Worm (Caenorhabditis elegans) whole organism, L4 larva: ENCODE measurements around the gene jkk-1.

Experiments used
- F26F4.8 ChIP-seq: fragments of 200-800 bp; sonication (Bioruptor generic); conservative IDR thresholded peaks from 2 replicates; pipeline ENCODE4 v1.3.6; 2022; ENCODE audit warnings: missing genetic modification characterization, missing compliant biosample characterization
- F37D6.2 ChIP-seq: sonication (generic microtip); optimal IDR thresholded peaks from 2 replicates; lab custom pipeline; 2016; ENCODE audit warnings: mild to moderate bottlenecking, missing genetic modification characterization, missing compliant biosample characterization
- F44E2.7 ChIP-seq: fragments of 200-800 bp; sonication (Bioruptor generic); IDR thresholded peaks from 2 replicates; pipeline ENCODE4 v2.1.2; 2022; ENCODE audit warnings: missing genetic modification characterization, missing compliant biosample characterization
- F49E8.2 ChIP-seq: sonication (generic microtip); optimal IDR thresholded peaks from 2 replicates; lab custom pipeline; 2016; ENCODE audit warnings: missing compliant biosample characterization, mild to moderate bottlenecking, missing genetic modification characterization, borderline replicate concordance
- T20F7.1 ChIP-seq: fragments of 200-800 bp; sonication (Bioruptor generic); optimal IDR thresholded peaks from 2 replicates; lab custom pipeline; 2018; ENCODE audit warnings: mild to moderate bottlenecking, missing genetic modification characterization, missing compliant biosample characterization
- Y48G9A.11 ChIP-seq: fragments of 200-800 bp; sonication (Bioruptor generic); IDR thresholded peaks from 2 replicates; pipeline ENCODE4 v1.3.6; 2022; ENCODE audit warnings: missing genetic modification reagents, missing genetic modification characterization, missing compliant biosample characterization
- Y5F2A.4 ChIP-seq: fragments of 200-800 bp; sonication (Bioruptor generic); optimal IDR thresholded peaks from 2 replicates; lab custom pipeline; 2018; ENCODE audit warnings: mild to moderate bottlenecking, missing genetic modification characterization, missing compliant biosample characterization
- ZK337.2 ChIP-seq: fragments of 200-800 bp; sonication (Bioruptor generic); IDR thresholded peaks from 2 replicates; pipeline ENCODE4 v1.3.6; 2022; ENCODE audit warnings: missing genetic modification reagents, missing genetic modification characterization, missing compliant biosample characterization
- ZK546.5 ChIP-seq, 2 experiments: sonication (generic microtip); optimal IDR thresholded peaks; 2 replicates each; lab custom pipeline; 2017; ENCODE audit warnings: missing biosample characterization in 2 of 2, missing genetic modification characterization in 2 of 2
- aha-1 ChIP-seq: fragments of 150-350 bp; peaks from one replicate; lab custom pipeline; 2014; ENCODE audit warnings: missing biosample characterization, missing genetic modification characterization
- arid-1 ChIP-seq: fragments of 200-800 bp; sonication (Bioruptor generic); conservative IDR thresholded peaks from 2 replicates; pipeline ENCODE4 v1.3.6; 2022; ENCODE audit warnings: missing genetic modification reagents, missing genetic modification characterization, missing compliant biosample characterization
- attf-4 ChIP-seq: sonication (generic microtip); optimal IDR thresholded peaks from 3 replicates; lab custom pipeline; 2017; ENCODE audit warnings: missing biosample characterization, missing genetic modification characterization
- ceh-32 ChIP-seq: sonication (generic microtip); optimal IDR thresholded peaks from 2 replicates; lab custom pipeline; 2016; ENCODE audit warnings: mild to moderate bottlenecking, missing genetic modification characterization, missing compliant biosample characterization; ENCODE audit not compliant: poor library complexity
- ces-1 ChIP-seq: fragments of 150-350 bp; sonication (generic microtip); optimal IDR thresholded peaks from 4 replicates; lab custom pipeline; 2014; ENCODE audit warnings: missing biosample characterization, missing genetic modification reagents, missing genetic modification characterization
- daf-16 ChIP-seq, 3 experiments: sonication (generic microtip); optimal IDR thresholded peaks; 2 replicates each; lab custom pipeline; 2016 to 2017; ENCODE audit warnings: missing genetic modification characterization in 3 of 3, missing genetic modification reagents in 3 of 3, mild to moderate bottlenecking in 2 of 3, missing compliant biosample characterization in 2 of 3, missing biosample characterization in 1 of 3, moderate library complexity in 1 of 3
- daf-8 ChIP-seq: fragments of 200-800 bp; sonication (Bioruptor generic); IDR thresholded peaks from 2 replicates; pipeline ENCODE4 v1.3.6; 2022; ENCODE audit warnings: missing genetic modification characterization, missing compliant biosample characterization
- duxl-1 ChIP-seq: sonication (generic microtip); optimal IDR thresholded peaks from 2 replicates; lab custom pipeline; 2016; ENCODE audit warnings: mild to moderate bottlenecking, missing genetic modification characterization, moderate library complexity, missing compliant biosample characterization; ENCODE audit not compliant: poor library complexity
- egl-43 ChIP-seq: fragments of 200-800 bp; sonication (Bioruptor generic); IDR thresholded peaks from 2 replicates; pipeline ENCODE4 v1.3.6; 2022; ENCODE audit warnings: missing genetic modification reagents, missing genetic modification characterization, missing compliant biosample characterization
- fkh-10 ChIP-seq: fragments of 150-350 bp; optimal IDR thresholded peaks from 2 replicates; lab custom pipeline; 2014; ENCODE audit warnings: missing biosample characterization, missing genetic modification reagents, missing genetic modification characterization
- gei-8 ChIP-seq: fragments of 200-800 bp; sonication (Bioruptor generic); optimal IDR thresholded peaks from 2 replicates; lab custom pipeline; 2018; ENCODE audit warnings: mild to moderate bottlenecking, missing genetic modification characterization, missing compliant biosample characterization
- hif-1 ChIP-seq, 2 experiments: sonication (generic microtip); optimal IDR thresholded peaks; 2 replicates each; lab custom pipeline; 2016 to 2017; ENCODE audit warnings: missing compliant biosample characterization in 2 of 2, missing genetic modification characterization in 2 of 2, missing genetic modification reagents in 2 of 2, missing genotype in 2 of 2, mild to moderate bottlenecking in 1 of 2
- hlh-11 ChIP-seq: fragments of 200-800 bp; sonication (Bioruptor generic); optimal IDR thresholded peaks from 2 replicates; lab custom pipeline; 2018; ENCODE audit warnings: mild to moderate bottlenecking, missing genetic modification characterization, missing compliant biosample characterization
- hmg-1.1 ChIP-seq: fragments of 200-800 bp; sonication (Bioruptor generic); IDR thresholded peaks from 2 replicates; pipeline ENCODE4 v1.3.6; 2022; ENCODE audit warnings: missing genetic modification reagents, missing genetic modification characterization, missing compliant biosample characterization
- jun-1 ChIP-seq: fragments of 150-350 bp; optimal IDR thresholded peaks from 2 replicates; lab custom pipeline; 2014; ENCODE audit warnings: missing biosample characterization, missing genetic modification reagents, missing genetic modification characterization
- lim-7 ChIP-seq: fragments of 200-800 bp; sonication (Bioruptor generic); IDR thresholded peaks from 2 replicates; pipeline ENCODE4 v1.3.6; 2022; ENCODE audit warnings: missing genetic modification characterization, missing compliant biosample characterization
- lin-1 ChIP-seq: fragments of 200-800 bp; sonication (Bioruptor generic); IDR thresholded peaks from 2 replicates; pipeline ENCODE4 v1.3.6; 2022; ENCODE audit warnings: missing genetic modification reagents, missing genetic modification characterization, missing compliant biosample characterization
- lin-13 ChIP-seq: fragments of 150-350 bp; optimal IDR thresholded peaks from 2 replicates; lab custom pipeline; 2014; ENCODE audit warnings: missing biosample characterization, missing genetic modification reagents, missing genetic modification characterization
- lin-15B ChIP-seq: fragments of 150-350 bp; sonication (generic microtip); optimal IDR thresholded peaks from 3 replicates; lab custom pipeline; 2014; ENCODE audit warnings: missing biosample characterization, missing genetic modification characterization
- lir-3 ChIP-seq: sonication (generic microtip); optimal IDR thresholded peaks from 2 replicates; lab custom pipeline; 2016; ENCODE audit warnings: mild to moderate bottlenecking, missing genetic modification characterization, missing compliant biosample characterization
- lsy-2 ChIP-seq, 2 experiments: fragments of 150-350 bp in 1 of 2; sonication (generic microtip) in 1 of 2; optimal IDR thresholded peaks; 2 replicates each; lab custom pipeline; 2014 to 2017; ENCODE audit warnings: missing biosample characterization in 2 of 2, missing genetic modification characterization in 2 of 2
- madf-5 ChIP-seq, 2 experiments: fragments of 200-800 bp; sonication (Bioruptor generic); IDR thresholded peaks; 2 replicates each; pipeline ENCODE4 v1.3.6; 2022; ENCODE audit warnings: missing compliant biosample characterization in 2 of 2, missing genetic modification characterization in 2 of 2
- madf-9 ChIP-seq: fragments of 200-800 bp; sonication (Bioruptor generic); conservative IDR thresholded peaks from 2 replicates; pipeline ENCODE4 v1.3.6; 2022; ENCODE audit warnings: missing genetic modification reagents, missing genetic modification characterization, missing compliant biosample characterization
- mdl-1 ChIP-seq, 2 experiments: fragments of 150-350 bp in 1 of 2; sonication (generic microtip) in 1 of 2; optimal IDR thresholded peaks; 2 replicates each; lab custom pipeline; 2014 to 2017; ENCODE audit warnings: missing biosample characterization in 2 of 2, missing genetic modification characterization in 2 of 2
- mep-1 ChIP-seq: fragments of 150-350 bp; sonication (generic microtip); optimal IDR thresholded peaks from 3 replicates; lab custom pipeline; 2014; ENCODE audit warnings: missing biosample characterization, missing genetic modification characterization
- nhr-111 ChIP-seq: fragments of 200-800 bp; sonication (Bioruptor generic); optimal IDR thresholded peaks from 2 replicates; lab custom pipeline; 2018; ENCODE audit warnings: mild to moderate bottlenecking, missing genetic modification characterization, missing compliant biosample characterization
- nhr-237 ChIP-seq: sonication (generic microtip); optimal IDR thresholded peaks from 2 replicates; lab custom pipeline; 2017; ENCODE audit warnings: missing biosample characterization, missing genetic modification characterization
- nhr-25 ChIP-seq: sonication (generic microtip); optimal IDR thresholded peaks from 2 replicates; lab custom pipeline; 2017; ENCODE audit warnings: missing genetic modification characterization, mild to moderate bottlenecking, missing compliant biosample characterization, antibody characterized with exemption, moderate library complexity, borderline replicate concordance; ENCODE audit not compliant: insufficient read depth
- nhr-42 ChIP-seq: fragments of 200-800 bp; sonication (Bioruptor generic); IDR thresholded peaks from 2 replicates; pipeline ENCODE4 v1.3.6; 2022; ENCODE audit warnings: missing genetic modification characterization, missing compliant biosample characterization
- nhr-6 ChIP-seq: fragments of 150-350 bp; optimal IDR thresholded peaks from 2 replicates; lab custom pipeline; 2014; ENCODE audit warnings: missing biosample characterization, missing genetic modification characterization
- nhr-76 ChIP-seq: fragments of 150-350 bp; optimal IDR thresholded peaks from 2 replicates; lab custom pipeline; 2014; ENCODE audit warnings: missing biosample characterization, missing genetic modification characterization
- pha-4 ChIP-seq, 2 experiments: fragments of 150-350 bp in 1 of 2; fragments of 200-800 bp in 1 of 2; sonication (Bioruptor generic) in 1 of 2; IDR thresholded peaks in 1 of 2; optimal IDR thresholded peaks in 1 of 2; 2 replicates each; pipeline versions ENCODE4 v1.3.6 to Lab custom; 2014 to 2022; ENCODE audit warnings: missing genetic modification characterization in 2 of 2, missing genetic modification reagents in 2 of 2, missing biosample characterization in 1 of 2, missing compliant biosample characterization in 1 of 2
- pqm-1 ChIP-seq: sonication (generic microtip); optimal IDR thresholded peaks from 2 replicates; lab custom pipeline; 2017; ENCODE audit warnings: missing biosample characterization, missing genetic modification characterization
- set-16 ChIP-seq: fragments of 200-800 bp; sonication (Bioruptor generic); IDR thresholded peaks from 2 replicates; pipeline ENCODE4 v1.3.6; 2022; ENCODE audit warnings: missing genetic modification reagents, missing genetic modification characterization, missing compliant biosample characterization
- tag-97 ChIP-seq: fragments of 200-800 bp; sonication (Bioruptor generic); IDR thresholded peaks from 2 replicates; pipeline ENCODE4 v1.3.6; 2022; ENCODE audit warnings: missing genetic modification characterization, missing compliant biosample characterization
- tra-1 ChIP-seq: fragments of 200-800 bp; sonication (Bioruptor generic); IDR thresholded peaks from 2 replicates; pipeline ENCODE4 v1.3.6; 2022; ENCODE audit warnings: missing genetic modification reagents, missing genetic modification characterization, missing compliant biosample characterization
- unc-39 ChIP-seq: sonication (generic microtip); optimal IDR thresholded peaks from 2 replicates; lab custom pipeline; 2017; ENCODE audit warnings: missing biosample characterization, missing genetic modification characterization
- zip-11 ChIP-seq: fragments of 200-800 bp; sonication (Bioruptor generic); IDR thresholded peaks from 2 replicates; pipeline ENCODE4 v1.3.6; 2022; ENCODE audit warnings: missing genetic modification characterization, missing compliant biosample characterization
- zip-2 ChIP-seq: fragments of 150-350 bp; optimal IDR thresholded peaks from 2 replicates; lab custom pipeline; 2014; ENCODE audit warnings: missing biosample characterization, missing genetic modification characterization

The jkk-1 gene

ce11 chrX:5354022-5354876, 14.0 kb upstream of the jkk-1 start, which contains the start of gene pfn-2 (continued):
- no peak for TF ChIP-seq T20F7.1 (GFP tag; lab: Kevin White, UChicago)
- no peak for TF ChIP-seq nhr-6 (tag; lab: Kevin White, UChicago)
- TF ChIP-seq lim-7 (GFP tag; lab: Robert Waterston, UW): 0 out of 2 replicates have a peak, but pooled peaks have one; percentile 8
- TF ChIP-seq F44E2.7 (GFP tag; lab: Robert Waterston, UW): no peak
- peak; percentile 63 for TF ChIP-seq hlh-11 (tag; lab: Kevin White, UChicago)
- peak; percentile 5; the same call in 1 of the 2 replicates for TF ChIP-seq pha-4 (GFP tag; IDR thresholded peaks at IDR 0.05; lab: Robert Waterston, UW)
- TF ChIP-seq pha-4 (tag; optimal IDR thresholded peaks at IDR 0.05; lab: Kevin White, UChicago): no peak
- TF ChIP-seq daf-8: no peak
- TF ChIP-seq madf-5 (GFP tag; IDR thresholded peaks at IDR 0.05; lab: Robert Waterston, UW): no peak
- TF ChIP-seq F49E8.2: no peak
- TF ChIP-seq nhr-76 (tag; lab: Kevin White, UChicago): no peak
- TF ChIP-seq arid-1 (GFP tag; lab: Robert Waterston, UW): no peak
- no peak for TF ChIP-seq gei-8 (GFP tag; lab: Kevin White, UChicago)
- peak in 1 of 2 experiments; percentile 14 for TF ChIP-seq lsy-2 (tag; optimal IDR thresholded peaks at IDR 0.05; lab: Kevin White, UChicago)
- no peak for TF ChIP-seq F37D6.2 (tag; lab: Kevin White, UChicago)
- no peak for TF ChIP-seq Y48G9A.11 (GFP tag; lab: Robert Waterston, UW)
- TF ChIP-seq hif-1 (tag; optimal IDR thresholded peaks at IDR 0.05; lab: Kevin White, UChicago): peak in 1 of 2 experiments; percentile 32
- no peak for TF ChIP-seq jun-1 (tag; lab: Kevin White, UChicago)
- peak in 1 of 2 experiments; percentile 48 for TF ChIP-seq mdl-1 (tag; optimal IDR thresholded peaks at IDR 0.05; lab: Kevin White, UChicago)
- no peak for TF ChIP-seq ZK337.2 (GFP tag; lab: Robert Waterston, UW)
- no peak for TF ChIP-seq nhr-25
- TF ChIP-seq lin-15B (tag; lab: Kevin White, UChicago): no peak
- no peak for TF ChIP-seq fkh-10 (GFP tag; lab: Kevin White, UChicago)
- TF ChIP-seq pqm-1 (tag; lab: Kevin White, UChicago): peak; percentile 38
- TF ChIP-seq tag-97 (GFP tag; lab: Robert Waterston, UW): no peak
- TF ChIP-seq Y5F2A.4 (GFP tag; lab: Kevin White, UChicago): no peak
- no peak for TF ChIP-seq daf-16 (GFP tag; optimal IDR thresholded peaks at IDR 0.05; lab: Kevin White, UChicago)
- TF ChIP-seq daf-16 (tag; optimal IDR thresholded peaks at IDR 0.05; lab: Kevin White, UChicago): peak; percentile 76
- peak; percentile 33 for TF ChIP-seq mep-1
- TF ChIP-seq unc-39 (tag; lab: Kevin White, UChicago): no peak
- TF ChIP-seq nhr-111 (GFP tag; lab: Kevin White, UChicago): peak; percentile 14
- TF ChIP-seq hmg-1.1 (GFP tag; lab: Robert Waterston, UW): peak; percentile 69
- TF ChIP-seq lin-1 (GFP tag; lab: Robert Waterston, UW): no peak
- no peak for TF ChIP-seq madf-9
- TF ChIP-seq nhr-237: no peak
- no peak for TF ChIP-seq F26F4.8 (GFP tag; lab: Robert Waterston, UW)
- TF ChIP-seq nhr-42 (GFP tag; lab: Robert Waterston, UW): no peak
- no peak for TF ChIP-seq attf-4 (tag; lab: Kevin White, UChicago)
- peak; percentile 94 for TF ChIP-seq set-16 (GFP tag; lab: Robert Waterston, UW)
- TF ChIP-seq ceh-32: no peak
- no peak for TF ChIP-seq lin-13 (GFP tag; lab: Kevin White, UChicago)
- no peak for TF ChIP-seq lir-3
- TF ChIP-seq ZK546.5 (tag; optimal IDR thresholded peaks at IDR 0.05; lab: Kevin White, UChicago): no peak
- TF ChIP-seq duxl-1 (tag; lab: Kevin White, UChicago): no peak
- peak; percentile 98 for TF ChIP-seq aha-1
- no peak for TF ChIP-seq tra-1 (GFP tag; lab: Robert Waterston, UW)
- TF ChIP-seq ces-1: no peak
- 0 out of 2 replicates have a peak, but pooled peaks have one; percentile 72 for TF ChIP-seq egl-43 (GFP tag; lab: Robert Waterston, UW)
- no peak for TF ChIP-seq zip-11 (GFP tag; lab: Robert Waterston, UW)
- TF ChIP-seq zip-2: no peak
